Worm (Caenorhabditis elegans) whole organism, L2 larva: Measurements from ENCODE around the gene let-716.

Experiments used
- C34F6.9 ChIP-seq: fragments of 150-350 bp; optimal IDR thresholded peaks from 2 replicates; lab custom pipeline; 2014; ENCODE audit warnings: missing biosample characterization, missing genetic modification characterization
- F13H6.1 ChIP-seq: sonication (generic microtip); optimal IDR thresholded peaks from 2 replicates; lab custom pipeline; 2016; ENCODE audit warnings: missing genetic modification characterization, missing compliant biosample characterization
- Y55F3AM.14 ChIP-seq: fragments of 200-800 bp; sonication (Bioruptor generic); optimal IDR thresholded peaks from 2 replicates; lab custom pipeline; 2018; ENCODE audit warnings: mild to moderate bottlenecking, missing genetic modification characterization, missing compliant biosample characterization
- ZK546.5 ChIP-seq: sonication (generic microtip); optimal IDR thresholded peaks from 2 replicates; lab custom pipeline; 2017; ENCODE audit warnings: missing biosample characterization, missing genetic modification characterization
- alr-1 ChIP-seq: fragments of 150-350 bp; optimal IDR thresholded peaks from 2 replicates; lab custom pipeline; 2014; ENCODE audit warnings: missing biosample characterization, missing genetic modification characterization
- aly-2 ChIP-seq: fragments of 150-350 bp; optimal IDR thresholded peaks from 2 replicates; lab custom pipeline; 2014; ENCODE audit warnings: missing biosample characterization, missing genetic modification characterization
- ama-1 ChIP-seq: fragments of 150-350 bp; optimal IDR thresholded peaks from 2 replicates; lab custom pipeline; 2018; ENCODE audit warnings: inconsistent platforms
- blmp-1 ChIP-seq: sonication (generic microtip); optimal IDR thresholded peaks from 2 replicates; lab custom pipeline; 2017; ENCODE audit warnings: missing genetic modification characterization, mild to moderate bottlenecking, missing compliant biosample characterization, antibody characterized with exemption, moderate library complexity; ENCODE audit not compliant: insufficient read depth
- ceh-16 ChIP-seq: fragments of 150-350 bp; optimal IDR thresholded peaks from 2 replicates; lab custom pipeline; 2014; ENCODE audit warnings: missing biosample characterization, missing genetic modification characterization
- ceh-82 ChIP-seq: fragments of 150-350 bp; optimal IDR thresholded peaks from 2 replicates; lab custom pipeline; 2014; ENCODE audit warnings: missing biosample characterization, missing genetic modification characterization
- crh-2 ChIP-seq: sonication (generic microtip); optimal IDR thresholded peaks from 2 replicates; lab custom pipeline; 2017; ENCODE audit warnings: missing biosample characterization, missing genetic modification characterization
- dmd-4 ChIP-seq: sonication (generic microtip); optimal IDR thresholded peaks from 2 replicates; lab custom pipeline; 2017; ENCODE audit warnings: missing biosample characterization, missing genetic modification characterization
- egl-27 ChIP-seq: sonication (generic microtip); optimal IDR thresholded peaks from 3 replicates; lab custom pipeline; 2017; ENCODE audit warnings: missing biosample characterization, missing genetic modification reagents, missing genetic modification characterization
- elt-3 ChIP-seq: sonication (generic microtip); optimal IDR thresholded peaks from 2 replicates; lab custom pipeline; 2017; ENCODE audit warnings: missing biosample characterization, missing genetic modification characterization
- fos-1 ChIP-seq: fragments of 150-350 bp; optimal IDR thresholded peaks from 2 replicates; lab custom pipeline; 2014; ENCODE audit warnings: missing biosample characterization, missing genetic modification characterization
- gmeb-1 ChIP-seq: fragments of 150-350 bp; optimal IDR thresholded peaks from 2 replicates; lab custom pipeline; 2014; ENCODE audit warnings: missing biosample characterization, missing genetic modification characterization
- lin-11 ChIP-seq: fragments of 150-350 bp; sonication (generic microtip); optimal IDR thresholded peaks from 2 replicates; lab custom pipeline; 2014; ENCODE audit warnings: missing biosample characterization, missing genetic modification characterization, inconsistent platforms, mixed read lengths
- lin-13 ChIP-seq: fragments of 150-350 bp; optimal IDR thresholded peaks from 2 replicates; lab custom pipeline; 2014; ENCODE audit warnings: missing biosample characterization, missing genetic modification reagents, missing genetic modification characterization
- lin-39 ChIP-seq: fragments of 150-350 bp; optimal IDR thresholded peaks from 2 replicates; lab custom pipeline; 2014; ENCODE audit warnings: missing biosample characterization, missing genetic modification reagents, missing genetic modification characterization
- lsy-2 ChIP-seq, 2 experiments: fragments of 150-350 bp in 1 of 2; sonication (generic microtip) in 1 of 2; optimal IDR thresholded peaks; 2 replicates each; lab custom pipeline; 2014 to 2017; ENCODE audit warnings: missing biosample characterization in 2 of 2, missing genetic modification characterization in 2 of 2
- mab-5 ChIP-seq: fragments of 150-350 bp; optimal IDR thresholded peaks from 2 replicates; lab custom pipeline; 2014; ENCODE audit warnings: missing biosample characterization, missing genetic modification characterization
- mdl-1 ChIP-seq, 2 experiments: fragments of 150-350 bp in 1 of 2; sonication (generic microtip) in 1 of 2; optimal IDR thresholded peaks; 2 replicates each; lab custom pipeline; 2017; ENCODE audit warnings: missing biosample characterization in 2 of 2, missing genetic modification characterization in 2 of 2
- nhr-10 ChIP-seq: sonication (generic microtip); optimal IDR thresholded peaks from 2 replicates; lab custom pipeline; 2017; ENCODE audit warnings: missing biosample characterization, missing genetic modification characterization
- nhr-12 ChIP-seq: fragments of 150-350 bp; optimal IDR thresholded peaks from 2 replicates; lab custom pipeline; 2014; ENCODE audit warnings: missing biosample characterization, missing genetic modification characterization
- nhr-129 ChIP-seq: fragments of 150-350 bp; optimal IDR thresholded peaks from 2 replicates; lab custom pipeline; 2014; ENCODE audit warnings: missing biosample characterization, missing genetic modification characterization
- nhr-21 ChIP-seq: fragments of 150-350 bp; optimal IDR thresholded peaks from 2 replicates; lab custom pipeline; 2014; ENCODE audit warnings: missing biosample characterization, missing genetic modification characterization
- nhr-237 ChIP-seq: fragments of 150-350 bp; optimal IDR thresholded peaks from 2 replicates; lab custom pipeline; 2014; ENCODE audit warnings: missing biosample characterization, missing genetic modification characterization
- nhr-25 ChIP-seq: fragments of 150-350 bp; sonication (generic microtip); optimal IDR thresholded peaks from 3 replicates; lab custom pipeline; 2014; ENCODE audit warnings: missing biosample characterization, missing genetic modification characterization
- nhr-6 ChIP-seq: fragments of 150-350 bp; optimal IDR thresholded peaks from 2 replicates; lab custom pipeline; 2014; ENCODE audit warnings: missing biosample characterization, missing genetic modification characterization
- nhr-77 ChIP-seq: fragments of 150-350 bp; optimal IDR thresholded peaks from 2 replicates; lab custom pipeline; 2014; ENCODE audit warnings: missing biosample characterization, missing genetic modification characterization
- skn-1 ChIP-seq: sonication (generic microtip); optimal IDR thresholded peaks from 2 replicates; lab custom pipeline; 2017; ENCODE audit warnings: missing biosample characterization, missing genetic modification characterization
- sma-3 ChIP-seq: sonication (generic microtip); optimal IDR thresholded peaks from 2 replicates; lab custom pipeline; 2016; ENCODE audit warnings: missing genetic modification reagents, missing genetic modification characterization, missing compliant biosample characterization
- sma-9 ChIP-seq, 2 experiments: fragments of 150-350 bp in 1 of 2; sonication (generic microtip) in 1 of 2; optimal IDR thresholded peaks; 2 replicates each; lab custom pipeline; 2014 to 2016; ENCODE audit warnings: missing genetic modification characterization in 2 of 2, mild to moderate bottlenecking in 1 of 2, missing biosample characterization in 1 of 2, missing compliant biosample characterization in 1 of 2, missing genetic modification reagents in 1 of 2, moderate library complexity in 1 of 2
- snpc-4 ChIP-seq: fragments of 150-350 bp; optimal IDR thresholded peaks from 2 replicates; lab custom pipeline; 2014; ENCODE audit warnings: missing biosample characterization, missing genetic modification characterization
- unc-39 ChIP-seq: fragments of 150-350 bp; optimal IDR thresholded peaks from 2 replicates; lab custom pipeline; 2014; ENCODE audit warnings: missing biosample characterization, missing genetic modification characterization
- unc-55 ChIP-seq: fragments of 150-350 bp; sonication (generic microtip); optimal IDR thresholded peaks from 3 replicates; lab custom pipeline; 2014; ENCODE audit warnings: missing biosample characterization, missing genetic modification reagents, missing genetic modification characterization
- zag-1 ChIP-seq: fragments of 150-350 bp; optimal IDR thresholded peaks from 2 replicates; lab custom pipeline; 2014; ENCODE audit warnings: missing biosample characterization, missing genetic modification characterization
- ztf-4 ChIP-seq: fragments of 150-350 bp; optimal IDR thresholded peaks from 2 replicates; lab custom pipeline; 2014; ENCODE audit warnings: missing biosample characterization, missing genetic modification characterization

The let-716 gene

DNA sequence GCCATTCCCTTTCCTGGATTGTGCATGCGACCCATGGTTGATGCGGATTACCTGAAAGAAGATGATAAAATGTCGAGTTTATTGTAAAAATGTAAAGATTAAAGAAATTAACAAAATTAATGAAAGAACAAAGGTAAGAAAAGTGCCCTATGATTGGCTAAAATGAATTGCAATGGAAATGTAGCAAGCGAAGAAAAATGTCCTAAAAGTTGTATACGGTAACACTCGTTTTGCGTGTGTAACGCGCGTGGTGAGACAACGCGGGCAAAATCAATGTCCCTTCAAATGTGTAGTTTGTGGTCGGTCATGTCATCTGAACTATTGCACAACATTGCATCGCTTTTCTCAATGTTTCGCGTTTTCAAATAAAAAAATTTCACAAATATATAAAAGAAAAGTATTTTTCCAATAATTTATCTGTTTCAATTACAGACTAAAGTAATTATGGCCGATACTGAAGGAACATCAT is 8.4 kb upstream of the let-716 start, which contains the start of the genes rps-13 and nfx-1:
rps-13 (minus strand) TSS at position 51 of the 469 bp plus-strand sequence.
nfx-1 (plus strand) TSS at position 433 of the 469 bp plus-strand sequence.
- TF ChIP-seq elt-3 (no peak), skn-1 (tag; lab: Kevin White, UChicago) (peak; percentile 37), crh-2 (tag; lab: Kevin White, UChicago) (peak; percentile 83), mab-5 (tag; lab: Kevin White, UChicago) (peak; percentile 58), nhr-12 (no peak), zag-1 (no peak), nhr-129 (tag; lab: Kevin White, UChicago) (peak; percentile 99), lsy-2 (tag; optimal IDR thresholded peaks at IDR 0.05; lab: Kevin White, UChicago) (peak; percentile 96 to 99), ZK546.5 (tag; lab: Kevin White, UChicago) (peak; percentile 28), ceh-82 (peak; percentile 31), nhr-25 (tag; lab: Kevin White, UChicago) (peak; percentile 73), lin-11 (tag; lab: Kevin White, UChicago) (peak; percentile 61), ceh-16 (tag; lab: Kevin White, UChicago) (no peak), C34F6.9 (tag; lab: Kevin White, UChicago) (peak; percentile 87), ztf-4 (peak; percentile 40), mdl-1 (tag; optimal IDR thresholded peaks at IDR 0.05; lab: Kevin White, UChicago) (peak; percentile 38 to 39), snpc-4 (tag; lab: Kevin White, UChicago) (no peak), ama-1 (peak; percentile 27), dmd-4 (tag; lab: Kevin White, UChicago) (no peak), lin-13 (GFP tag; lab: Kevin White, UChicago) (peak; percentile 79), sma-9 (GFP tag; optimal IDR thresholded peaks at IDR 0.05; lab: Kevin White, UChicago) (peak; percentile 72), sma-9 (tag; optimal IDR thresholded peaks at IDR 0.05; lab: Kevin White, UChicago) (no peak), fos-1 (tag; lab: Kevin White, UChicago) (peak; percentile 77), blmp-1 (peak; percentile 73), nhr-77 (tag; lab: Kevin White, UChicago) (no peak), sma-3 (peak; percentile 70), unc-55 (GFP tag; lab: Kevin White, UChicago) (peak; percentile 95), aly-2 (no peak), nhr-10 (tag; lab: Kevin White, UChicago) (peak; percentile 17), nhr-21 (tag; lab: Kevin White, UChicago) (peak; percentile 24), F13H6.1 (tag; lab: Kevin White, UChicago) (peak; percentile 54), egl-27 (tag; lab: Kevin White, UChicago) (peak; percentile 2), gmeb-1 (tag; lab: Kevin White, UChicago) (peak; percentile 77), nhr-6 (tag; lab: Kevin White, UChicago) (peak; percentile 32), nhr-237 (tag; lab: Kevin White, UChicago) (no peak)

DNA sequence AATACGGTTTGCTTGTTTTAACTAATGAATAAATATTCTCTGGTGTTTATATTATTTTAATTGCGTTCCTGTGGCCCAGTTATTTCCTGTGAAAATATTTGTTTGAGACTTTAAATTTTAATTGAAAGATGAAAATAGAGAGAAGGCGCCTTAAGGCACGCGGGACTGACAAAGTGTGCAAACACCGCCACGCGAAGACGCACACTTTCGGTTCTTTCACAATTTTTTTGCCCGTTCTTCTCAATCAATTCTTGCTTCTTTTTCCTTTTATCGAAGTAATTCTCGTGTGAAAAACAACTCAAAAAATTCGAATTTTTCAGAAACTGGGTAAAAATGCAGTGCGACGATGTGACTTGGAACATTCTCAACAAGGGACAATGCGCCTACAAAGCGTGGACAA is 4.2 kb upstream of the let-716 start, which contains the start of gene C16A3.6:
C16A3.6 (plus strand) TSS at position 84 of the 400 bp plus-strand sequence.
- TF ChIP-seq lsy-2 (tag; optimal IDR thresholded peaks at IDR 0.05; lab: Kevin White, UChicago) (peak; percentile 9 to 69), lin-13 (GFP tag; lab: Kevin White, UChicago) (no peak), F13H6.1 (tag; lab: Kevin White, UChicago) (peak; percentile 25), skn-1 (tag; lab: Kevin White, UChicago) (no peak), gmeb-1 (tag; lab: Kevin White, UChicago) (peak; percentile 18), C34F6.9 (tag; lab: Kevin White, UChicago) (no peak), unc-55 (GFP tag; lab: Kevin White, UChicago) (peak; percentile 12), nhr-77 (tag; lab: Kevin White, UChicago) (no peak)

DNA sequence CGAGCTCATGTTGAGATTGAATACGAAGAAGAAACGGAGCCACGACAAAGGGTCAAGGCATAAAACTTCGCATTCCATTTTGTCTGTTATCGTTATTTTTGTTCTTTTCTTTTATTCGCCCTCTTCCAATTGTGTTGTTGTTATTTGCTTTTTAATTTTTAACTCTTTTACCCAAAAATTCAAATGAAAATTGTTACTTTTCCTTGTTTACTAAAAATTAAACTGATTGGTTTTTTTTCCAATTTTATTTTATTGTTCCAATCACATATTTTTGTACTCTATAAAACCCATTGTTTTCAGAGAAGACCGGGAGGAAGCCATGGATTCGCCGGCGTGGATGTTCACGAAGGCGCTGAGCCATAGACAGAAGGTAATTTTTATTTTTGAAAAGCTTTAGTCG is 2.9 kb upstream of the let-716 start, which contains the start of gene C16A3.5:
C16A3.5 (plus strand) TSS at position 301 of the 400 bp plus-strand sequence.
- TF ChIP-seq lin-39 (tag; lab: Kevin White, UChicago) (no peak), egl-27 (tag; lab: Kevin White, UChicago) (no peak), alr-1 (tag; lab: Kevin White, UChicago) (no peak), Y55F3AM.14 (GFP tag; lab: Kevin White, UChicago) (no peak), C34F6.9 (tag; lab: Kevin White, UChicago) (no peak), nhr-10 (tag; lab: Kevin White, UChicago) (no peak), mdl-1 (tag; optimal IDR thresholded peaks at IDR 0.05; lab: Kevin White, UChicago) (no peak), unc-39 (tag; lab: Kevin White, UChicago) (no peak), gmeb-1 (tag; lab: Kevin White, UChicago) (no peak), lsy-2 (tag; optimal IDR thresholded peaks at IDR 0.05; lab: Kevin White, UChicago) (no peak)
